Worm (Caenorhabditis elegans): ENCODE measurements around the gene bath-33.

Gene bath-33

DNA sequence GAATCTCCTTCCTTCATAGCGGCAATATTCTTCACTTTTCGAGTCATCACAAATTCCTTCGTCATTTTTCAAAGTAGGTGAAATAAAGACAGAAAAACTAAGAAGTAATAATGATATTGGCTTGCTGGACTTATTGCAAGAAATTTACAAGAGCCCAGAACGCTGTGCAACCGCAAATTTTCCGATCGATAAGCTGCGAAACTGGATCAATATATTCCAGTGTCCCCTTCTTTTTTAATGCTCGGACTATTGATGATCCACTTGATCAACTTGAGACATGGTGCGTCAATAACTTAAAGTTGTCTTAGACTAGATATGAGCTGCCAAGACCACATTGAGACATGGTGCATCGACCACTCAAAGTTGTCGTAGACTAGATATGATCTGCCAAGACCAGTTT lies at the start of gene bath-33:
Gene bath-33 (minus strand): TSS at position 101 of the 400 bp plus-strand sequence.
- TF ChIP-seq unc-98 (GFP tag; IDR thresholded peaks at IDR 0.05), result no peak
- no peak for TF ChIP-seq zip-4 (GFP tag; optimal IDR thresholded peaks at IDR 0.05)
- no peak for TF ChIP-seq dpl-1 (GFP tag; optimal IDR thresholded peaks at IDR 0.05)
- TF ChIP-seq nhr-71 (tag; optimal IDR thresholded peaks at IDR 0.05), result no peak
- TF ChIP-seq nhr-12 (tag; optimal IDR thresholded peaks at IDR 0.05), result no peak
- no peak for TF ChIP-seq unc-130 (tag; optimal IDR thresholded peaks at IDR 0.05)
- TF ChIP-seq hpl-2 (GFP tag; optimal IDR thresholded peaks at IDR 0.05), result no peak
- TF ChIP-seq lin-13 (GFP tag; optimal IDR thresholded peaks at IDR 0.05), result no peak
- no peak for TF ChIP-seq egl-27 (tag; optimal IDR thresholded peaks at IDR 0.05)
- no peak for TF ChIP-seq lsy-2 (tag; optimal IDR thresholded peaks at IDR 0.05)
- TF ChIP-seq mdl-1 (tag; optimal IDR thresholded peaks at IDR 0.05), result no peak
- TF ChIP-seq unc-62 (GFP tag; optimal IDR thresholded peaks at IDR 0.05), result no peak
- no peak for TF ChIP-seq mep-1 (tag; optimal IDR thresholded peaks at IDR 0.05)
- no peak for TF ChIP-seq nhr-28 (tag; optimal IDR thresholded peaks at IDR 0.05)
- no peak for TF ChIP-seq mab-9 (GFP tag; IDR thresholded peaks at IDR 0.05)
- TF ChIP-seq C04F5.9 (tag; optimal IDR thresholded peaks at IDR 0.05), result no peak
- TF ChIP-seq lin-14 (GFP tag; optimal IDR thresholded peaks at IDR 0.05), result no peak

ce11 chrII:1654917-1655316 lies 48.9 kb upstream of the bath-33 start, which contains the start of gene btb-12:
Gene btb-12 (plus strand): TSS chrII:1655217.
- TF ChIP-seq nhr-71 (tag; optimal IDR thresholded peaks at IDR 0.05) (no peak), nhr-28 (tag; optimal IDR thresholded peaks at IDR 0.05) (no peak), xbp-1 (tag; optimal IDR thresholded peaks at IDR 0.05) (no peak), vab-15 (tag; optimal IDR thresholded peaks at IDR 0.05) (no peak), C34B4.2 (tag; optimal IDR thresholded peaks at IDR 0.05) (no peak), nhr-12 (tag; optimal IDR thresholded peaks at IDR 0.05) (no peak), nhr-47 (tag; optimal IDR thresholded peaks at IDR 0.05) (no peak), nhr-237 (tag; optimal IDR thresholded peaks at IDR 0.05) (no peak), unc-30 (tag; optimal IDR thresholded peaks at IDR 0.05) (no peak), ztf-11 (tag; optimal IDR thresholded peaks at IDR 0.05) (no peak), elt-3 (tag; optimal IDR thresholded peaks at IDR 0.05) (no peak), skn-1 (tag; optimal IDR thresholded peaks at IDR 0.05) (no peak), F16B12.6 (tag; optimal IDR thresholded peaks at IDR 0.05) (no peak), lsy-2 (tag; optimal IDR thresholded peaks at IDR 0.05) (no peak), hlh-17 (GFP tag; optimal IDR thresholded peaks at IDR 0.05; ENCODE audit: borderline replicate concordance) (no peak), jun-1 (tag; optimal IDR thresholded peaks at IDR 0.05) (no peak), efl-3 (GFP tag; optimal IDR thresholded peaks at IDR 0.05) (no peak), lir-3 (tag; optimal IDR thresholded peaks at IDR 0.05; ENCODE audit: poor library complexity) (no peak), fkh-10 (GFP tag; optimal IDR thresholded peaks at IDR 0.05) (no peak)

DNA sequence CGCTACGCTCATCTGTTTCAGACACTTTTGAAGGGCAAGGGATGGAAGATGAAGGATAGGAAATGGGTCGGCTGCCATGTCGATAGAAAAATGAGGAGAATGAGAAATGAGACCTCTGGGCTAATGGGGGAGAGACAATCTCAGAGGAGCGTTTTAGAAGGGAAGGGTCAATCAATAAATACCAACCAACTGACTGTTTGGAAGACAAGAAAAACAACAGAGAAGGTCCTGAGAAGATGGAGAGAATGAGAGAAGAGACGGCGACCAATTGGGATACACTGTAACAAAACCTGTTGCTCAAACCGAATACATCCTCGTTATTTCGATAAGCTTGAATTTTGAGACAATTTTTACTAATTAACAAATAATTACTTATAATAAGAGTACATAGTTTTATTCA lies 47.4 kb upstream of the bath-33 start, which contains the start of gene fbxb-15:
Gene fbxb-15 (minus strand): TSS at position 101 of the 400 bp plus-strand sequence.
- TF ChIP-seq lin-39 (tag; optimal IDR thresholded peaks at IDR 0.05) (no peak), unc-86 (tag; optimal IDR thresholded peaks at IDR 0.05) (no peak), egl-13 (tag; optimal IDR thresholded peaks at IDR 0.05) (no peak), blmp-1 (tag; optimal IDR thresholded peaks at IDR 0.05) (no peak), pag-3 (tag; optimal IDR thresholded peaks at IDR 0.05; ENCODE audit: borderline replicate concordance, insufficient read depth) (no peak), sup-37 (GFP tag; optimal IDR thresholded peaks at IDR 0.05) (no peak), ceh-8 (GFP tag; optimal IDR thresholded peaks at IDR 0.05) (no peak), zag-1 (tag; optimal IDR thresholded peaks at IDR 0.05) (no peak), lir-3 (tag; optimal IDR thresholded peaks at IDR 0.05; ENCODE audit: poor library complexity) (no peak), hlh-4 (tag; optimal IDR thresholded peaks at IDR 0.05) (no peak), nhr-20 (tag; optimal IDR thresholded peaks at IDR 0.05) (no peak), jun-1 (tag; optimal IDR thresholded peaks at IDR 0.05) (no peak), ama-1 (optimal IDR thresholded peaks at IDR 0.05) (no peak), C04F5.9 (tag; optimal IDR thresholded peaks at IDR 0.05) (no peak), unc-30 (tag; optimal IDR thresholded peaks at IDR 0.05) (no peak), elt-2 (tag; optimal IDR thresholded peaks at IDR 0.05) (no peak), fkh-10 (GFP tag; optimal IDR thresholded peaks at IDR 0.05) (no peak), nhr-237 (tag; optimal IDR thresholded peaks at IDR 0.05) (no peak), fkh-4 (tag; optimal IDR thresholded peaks at IDR 0.05; ENCODE audit: borderline replicate concordance) (no peak), tlp-1 (tag; optimal IDR thresholded peaks at IDR 0.05) (no peak)
